Fruit fly (Drosophila melanogaster): Measurements from ENCODE around the gene Gr77a.

The Gr77a gene

DNA sequence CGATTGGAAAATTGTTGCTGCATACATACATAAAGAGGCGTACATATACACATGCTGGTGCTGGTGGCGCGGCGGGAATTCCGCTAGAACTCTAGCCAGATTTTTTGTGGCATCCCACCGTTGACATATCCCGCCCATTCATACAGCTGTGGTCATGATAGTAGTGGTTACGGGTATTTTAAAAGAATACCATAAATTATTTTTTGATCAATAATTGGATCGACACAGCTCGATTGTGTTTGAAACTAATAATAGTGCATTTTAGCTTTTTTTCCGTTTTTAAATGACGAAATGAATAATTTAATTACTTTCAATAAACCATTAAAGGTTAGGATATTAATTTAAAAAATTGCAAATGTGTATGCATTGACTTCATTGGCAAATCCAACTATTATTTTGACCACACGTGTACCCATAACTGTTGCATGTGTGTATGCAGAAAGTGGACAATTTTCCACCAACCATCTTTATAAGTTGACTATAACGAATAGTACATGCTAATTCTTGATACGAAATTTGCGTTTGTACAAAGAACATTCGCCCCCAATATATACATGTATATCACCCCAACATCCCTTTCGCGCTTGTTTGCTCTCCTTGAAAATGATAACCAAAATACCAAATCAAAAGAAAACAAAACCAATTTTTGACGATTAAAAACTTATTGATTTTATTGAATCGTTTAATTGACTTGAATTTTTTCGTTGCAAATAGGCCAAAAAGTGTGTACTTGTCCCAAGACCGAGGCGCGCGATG lies 32.8 kb upstream of the Gr77a start (continued):
- TF ChIP-seq Sry-β (GFP tag; optimal IDR thresholded peaks at IDR 0.05) (peak; percentile 97), Dbx (GFP tag; IDR thresholded peaks at IDR 0.05) (peak; percentile 73), CG12071 (GFP tag; optimal IDR thresholded peaks at IDR 0.05) (peak; percentile 85), CG12104 (GFP tag; optimal IDR thresholded peaks at IDR 0.05) (peak; percentile 77), CG10654 (GFP tag; optimal IDR thresholded peaks at IDR 0.05) (peak; percentile 61), CG4404 (GFP tag; IDR thresholded peaks at IDR 0.05) (no peak), CG4730 (GFP tag; IDR thresholded peaks at IDR 0.05) (peak; percentile 57; the same call in 1 of the 2 replicates), CG18619 (GFP tag; optimal IDR thresholded peaks at IDR 0.05) (peak; percentile 74), CG15011 (GFP tag; optimal IDR thresholded peaks at IDR 0.05) (peak; percentile 37), dmrt11E (tag; optimal IDR thresholded peaks at IDR 0.05) (peak; percentile 70), Tbp (GFP tag; optimal IDR thresholded peaks at IDR 0.05) (no peak), Camta (GFP tag; optimal IDR thresholded peaks at IDR 0.05) (peak; percentile 27), psq (GFP tag; optimal IDR thresholded peaks at IDR 0.05) (no peak), lbe (GFP tag; optimal IDR thresholded peaks at IDR 0.05) (peak; percentile 49), CG17802 (tag; optimal IDR thresholded peaks at IDR 0.05) (peak; percentile 46), CG30020 (tag; optimal IDR thresholded peaks at IDR 0.05) (no peak), CG2199 (GFP tag; IDR thresholded peaks at IDR 0.05) (peak; percentile 81; the same call in 1 of the 3 replicates), Opbp (GFP tag; IDR thresholded peaks at IDR 0.05; ENCODE audit: partially characterized antibody) (0 out of 3 replicates have a peak, but pooled peaks have one; percentile 22), CG6254 (GFP tag; optimal IDR thresholded peaks at IDR 0.05) (peak; percentile 80), ase (GFP tag; IDR thresholded peaks at IDR 0.05) (peak; percentile 81; the same call in 2 of the 3 replicates), Dp (GFP tag; optimal IDR thresholded peaks at IDR 0.05) (no peak), nerfin-2 (GFP tag; IDR thresholded peaks at IDR 0.05; ENCODE audit: partially characterized antibody) (no peak), dysf (GFP tag; IDR thresholded peaks at IDR 0.05) (peak; percentile 81), MBD-R2 (GFP tag; IDR thresholded peaks at IDR 0.05) (peak; percentile 46; the same call in 1 of the 2 replicates), CoRest (tag; optimal IDR thresholded peaks at IDR 0.05) (peak; percentile 55), salm (tag; optimal IDR thresholded peaks at IDR 0.05) (peak; percentile 67), Myb (GFP tag; optimal IDR thresholded peaks at IDR 0.05) (peak; percentile 24), CG8924 (tag; optimal IDR thresholded peaks at IDR 0.05) (peak; percentile 74), kay (GFP tag; optimal IDR thresholded peaks at IDR 0.05) (peak; percentile 50), Six4 (GFP tag; optimal IDR thresholded peaks at IDR 0.05) (peak; percentile 58), CG6689 (GFP tag; IDR thresholded peaks at IDR 0.05) (peak; percentile 76), TFAM (GFP tag; optimal IDR thresholded peaks at IDR 0.05) (no peak), PHDP (tag; optimal IDR thresholded peaks at IDR 0.05) (peak; percentile 82), bowl (GFP tag; IDR thresholded peaks at IDR 0.05) (peak; percentile 74), CG16863 (GFP tag; optimal IDR thresholded peaks at IDR 0.05) (peak; percentile 58), caup (GFP tag; optimal IDR thresholded peaks at IDR 0.05; ENCODE audit: severe bottlenecking) (peak; percentile 84), CG10147 (GFP tag; optimal IDR thresholded peaks at IDR 0.05) (peak; percentile 55), nerfin-1 (tag; optimal IDR thresholded peaks at IDR 0.05) (peak; percentile 49), D19A (tag; optimal IDR thresholded peaks at IDR 0.05) (peak; percentile 73), sima (GFP tag; optimal IDR thresholded peaks at IDR 0.05) (no peak), Dll (GFP tag; IDR thresholded peaks at IDR 0.05; ENCODE audit: partially characterized antibody) (no peak), CG11247 (GFP tag; IDR thresholded peaks at IDR 0.05) (peak; percentile 78), Bteb2 (GFP tag; optimal IDR thresholded peaks at IDR 0.05) (peak; percentile 50), bigmax (GFP tag; optimal IDR thresholded peaks at IDR 0.05) (peak; percentile 28), CG13296 (GFP tag; optimal IDR thresholded peaks at IDR 0.05) (peak; percentile 60), al (GFP tag; IDR thresholded peaks at IDR 0.05) (peak; percentile 55; the same call in 1 of the 2 replicates), pum (GFP tag; optimal IDR thresholded peaks at IDR 0.05) (peak; percentile 51), jigr1 (GFP tag; IDR thresholded peaks at IDR 0.05) (peak; percentile 42; the same call in 1 of the 3 replicates), slbo (GFP tag; IDR thresholded peaks at IDR 0.05) (peak; percentile 75)
